Fruit fly (Drosophila melanogaster) whole organism, prepupa: Measurements from ENCODE around the gene CG5390.

Experiments
- CG10631 ChIP-seq: fragments of 200-800 bp; sonication (Bioruptor generic); optimal IDR thresholded peaks from 2 replicates; lab custom pipeline; 2016; ENCODE audit warnings: missing biosample characterization, missing genetic modification characterization
- CG11294 ChIP-seq: fragments of 200-800 bp; sonication (Bioruptor generic); IDR thresholded peaks from 2 replicates; pipeline ENCODE4 v1.3.6; 2022; ENCODE audit warnings: missing biosample characterization, missing genetic modification characterization
- CG11762 ChIP-seq: fragments of 200-800 bp; sonication (Bioruptor generic); optimal IDR thresholded peaks from 3 replicates; lab custom pipeline; 2016; ENCODE audit warnings: missing biosample characterization, missing genetic modification characterization; ENCODE audit not compliant: insufficient read depth
- CG11902 ChIP-seq: fragments of 200-800 bp; sonication (Bioruptor generic); optimal IDR thresholded peaks from 3 replicates; lab custom pipeline; 2016; ENCODE audit warnings: missing biosample characterization, missing genetic modification characterization
- CG15336 ChIP-seq: fragments of 200-800 bp; sonication (Bioruptor generic); IDR thresholded peaks from 2 replicates; pipeline ENCODE4 v1.3.6; 2022; ENCODE audit warnings: missing biosample characterization, missing genetic modification characterization
- CG16779 ChIP-seq: fragments of 200-800 bp; sonication (Bioruptor generic); optimal IDR thresholded peaks from 3 replicates; lab custom pipeline; 2017; ENCODE audit warnings: missing biosample characterization, mild to moderate bottlenecking, missing genetic modification characterization
- CG3032 ChIP-seq: fragments of 200-800 bp; optimal IDR thresholded peaks from 2 replicates; lab custom pipeline; 2019; ENCODE audit warnings: missing biosample characterization, mild to moderate bottlenecking, missing genetic modification characterization, moderate library complexity
- CG6163 ChIP-seq: fragments of 200-800 bp; sonication (Bioruptor generic); IDR thresholded peaks from 3 replicates; pipeline ENCODE4 v1.3.6; 2022; ENCODE audit warnings: missing biosample characterization, missing genetic modification characterization
- CG7368 ChIP-seq: fragments of 200-800 bp; sonication (Bioruptor generic); optimal IDR thresholded peaks from 3 replicates; lab custom pipeline; 2016; ENCODE audit warnings: missing biosample characterization, missing genetic modification characterization
- CG8319 ChIP-seq: fragments of 200-800 bp; sonication (Bioruptor generic); optimal IDR thresholded peaks from 3 replicates; lab custom pipeline; 2016; ENCODE audit warnings: missing biosample characterization, missing genetic modification characterization
- Eip78C ChIP-seq: fragments of 200-800 bp; sonication (Bioruptor generic); peaks from one replicate; lab custom pipeline; 2016; ENCODE audit warnings: missing biosample characterization, missing genetic modification characterization
- Ets96B ChIP-seq: fragments of 200-800 bp; optimal IDR thresholded peaks from 2 replicates; lab custom pipeline; 2019; ENCODE audit warnings: missing biosample characterization, mild to moderate bottlenecking, missing genetic modification characterization, moderate library complexity
- Gug ChIP-seq: fragments of 200-800 bp; sonication (Bioruptor generic); IDR thresholded peaks from 2 replicates; pipeline ENCODE4 v1.3.6; 2022; ENCODE audit warnings: missing biosample characterization, missing genetic modification characterization
- Hr38 ChIP-seq: sonication (Bioruptor generic); optimal IDR thresholded peaks from 2 replicates; lab custom pipeline; 2016; ENCODE audit warnings: missing biosample characterization, missing genetic modification characterization
- Hr39 ChIP-seq: fragments of 200-800 bp; sonication (Bioruptor generic); optimal IDR thresholded peaks from 2 replicates; lab custom pipeline; 2016; ENCODE audit warnings: missing biosample characterization, missing genetic modification characterization
- Hr4 ChIP-seq: fragments of 200-800 bp; sonication (Bioruptor generic); optimal IDR thresholded peaks from 3 replicates; lab custom pipeline; 2016; ENCODE audit warnings: missing biosample characterization, missing genetic modification characterization
- Lpt ChIP-seq: fragments of 200-800 bp; sonication (Bioruptor generic); optimal IDR thresholded peaks from 3 replicates; lab custom pipeline; 2016; ENCODE audit warnings: missing biosample characterization, missing genetic modification characterization
- Met ChIP-seq: fragments of 200-800 bp; sonication (Bioruptor generic); optimal IDR thresholded peaks from 3 replicates; lab custom pipeline; 2016; ENCODE audit warnings: missing biosample characterization, missing genetic modification characterization
- OdsH ChIP-seq: fragments of 200-800 bp; sonication (Bioruptor generic); optimal IDR thresholded peaks from 3 replicates; lab custom pipeline; 2016; ENCODE audit warnings: missing biosample characterization, missing genetic modification characterization
- Smox ChIP-seq: fragments of 200-800 bp; sonication (Bioruptor generic); optimal IDR thresholded peaks from 3 replicates; lab custom pipeline; 2016; ENCODE audit warnings: missing biosample characterization, missing genetic modification characterization
- Sox14 ChIP-seq: fragments of 200-800 bp; sonication (Bioruptor generic); optimal IDR thresholded peaks from 3 replicates; lab custom pipeline; 2016; ENCODE audit warnings: missing biosample characterization, missing genetic modification characterization
- Sox15 ChIP-seq: fragments of 200-800 bp; sonication (Bioruptor generic); optimal IDR thresholded peaks from 3 replicates; lab custom pipeline; 2016; ENCODE audit warnings: missing biosample characterization, missing genetic modification characterization
- acj6 ChIP-seq: fragments of 200-800 bp; sonication (Bioruptor generic); optimal IDR thresholded peaks from 3 replicates; lab custom pipeline; 2016; ENCODE audit warnings: missing biosample characterization, missing genetic modification characterization
- cyc ChIP-seq: fragments of 200-800 bp; sonication (Bioruptor generic); optimal IDR thresholded peaks from 3 replicates; lab custom pipeline; 2016; ENCODE audit warnings: missing biosample characterization, missing genetic modification characterization
- eg ChIP-seq: fragments of 200-800 bp; sonication (Bioruptor generic); IDR thresholded peaks from 3 replicates; pipeline ENCODE4 v1.3.6; 2022; ENCODE audit warnings: missing biosample characterization, missing genetic modification characterization
- esn ChIP-seq: fragments of 200-800 bp; sonication (Bioruptor generic); optimal IDR thresholded peaks from 2 replicates; lab custom pipeline; 2016; ENCODE audit warnings: missing biosample characterization, mild to moderate bottlenecking, missing genetic modification characterization, moderate library complexity
- fd59A ChIP-seq: fragments of 200-800 bp; sonication (Bioruptor generic); optimal IDR thresholded peaks from 2 replicates; lab custom pipeline; 2017; ENCODE audit warnings: missing biosample characterization, mild to moderate bottlenecking, missing genetic modification characterization, missing genetic modification reagents
- fd85E ChIP-seq: fragments of 200-800 bp; sonication (Bioruptor generic); optimal IDR thresholded peaks from 3 replicates; lab custom pipeline; 2016; ENCODE audit warnings: missing biosample characterization, missing genetic modification characterization
- fkh ChIP-seq: fragments of 200-800 bp; sonication (Bioruptor generic); optimal IDR thresholded peaks from 3 replicates; lab custom pipeline; 2017; ENCODE audit warnings: missing biosample characterization, mild to moderate bottlenecking, missing genetic modification characterization, moderate library complexity
- lz ChIP-seq: fragments of 200-800 bp; sonication (Bioruptor generic); optimal IDR thresholded peaks from 3 replicates; lab custom pipeline; 2016; ENCODE audit warnings: missing biosample characterization, missing genetic modification characterization
- pdm3 ChIP-seq: fragments of 200-800 bp; sonication (Bioruptor generic); optimal IDR thresholded peaks from 3 replicates; lab custom pipeline; 2016; ENCODE audit warnings: missing biosample characterization, missing genetic modification characterization
- ss ChIP-seq, 2 experiments: fragments of 200-800 bp; sonication (Bioruptor generic); optimal IDR thresholded peaks; 2 replicates in 1 of 2; 3 replicates in 1 of 2; lab custom pipeline; 2017 to 2018; ENCODE audit warnings: mild to moderate bottlenecking in 2 of 2, missing biosample characterization in 2 of 2, missing genetic modification characterization in 2 of 2, moderate library complexity in 1 of 2
- topi ChIP-seq: fragments of 200-800 bp; sonication (Bioruptor generic); optimal IDR thresholded peaks from 3 replicates; lab custom pipeline; 2016; ENCODE audit warnings: missing biosample characterization, missing genetic modification characterization

Gene CG5390

DNA sequence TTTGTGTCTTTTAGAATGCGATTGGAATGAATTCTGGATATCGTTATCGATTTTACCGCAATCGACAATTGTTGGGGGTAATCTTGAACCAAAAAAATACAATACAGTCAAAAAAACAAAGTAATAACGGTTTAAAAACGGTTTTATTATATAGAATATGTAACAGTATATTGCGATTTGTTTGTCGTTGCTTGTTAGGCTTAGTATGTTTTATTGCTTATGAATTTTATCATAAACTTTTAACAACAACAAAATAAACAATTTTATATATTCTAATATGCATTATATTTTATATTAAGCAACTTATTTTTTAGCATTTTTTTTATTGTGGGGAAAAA lies 6.6 kb downstream of the CG5390 start, which contains the start of gene CYLD (continued):
- TF ChIP-seq CG3032 (tag; lab: Kevin White, UChicago) (peak; percentile 70), Lpt (GFP tag; lab: Kevin White, UChicago) (peak; percentile 35), Gug (no peak), fd85E (GFP tag; lab: Kevin White, UChicago) (no peak), lz (GFP tag; lab: Kevin White, UChicago) (peak; percentile 47), cyc (GFP tag; lab: Kevin White, UChicago) (peak; percentile 57), CG11762 (GFP tag; lab: Kevin White, UChicago) (peak; percentile 36), fd59A (GFP tag; lab: Kevin White, UChicago) (no peak), ss (GFP tag; optimal IDR thresholded peaks at IDR 0.05; lab: Kevin White, UChicago) (no peak), pdm3 (GFP tag; lab: Kevin White, UChicago) (no peak), Sox14 (peak; percentile 41), eg (no peak), Smox (no peak), Hr38 (GFP tag; lab: Kevin White, UChicago) (no peak)

DNA sequence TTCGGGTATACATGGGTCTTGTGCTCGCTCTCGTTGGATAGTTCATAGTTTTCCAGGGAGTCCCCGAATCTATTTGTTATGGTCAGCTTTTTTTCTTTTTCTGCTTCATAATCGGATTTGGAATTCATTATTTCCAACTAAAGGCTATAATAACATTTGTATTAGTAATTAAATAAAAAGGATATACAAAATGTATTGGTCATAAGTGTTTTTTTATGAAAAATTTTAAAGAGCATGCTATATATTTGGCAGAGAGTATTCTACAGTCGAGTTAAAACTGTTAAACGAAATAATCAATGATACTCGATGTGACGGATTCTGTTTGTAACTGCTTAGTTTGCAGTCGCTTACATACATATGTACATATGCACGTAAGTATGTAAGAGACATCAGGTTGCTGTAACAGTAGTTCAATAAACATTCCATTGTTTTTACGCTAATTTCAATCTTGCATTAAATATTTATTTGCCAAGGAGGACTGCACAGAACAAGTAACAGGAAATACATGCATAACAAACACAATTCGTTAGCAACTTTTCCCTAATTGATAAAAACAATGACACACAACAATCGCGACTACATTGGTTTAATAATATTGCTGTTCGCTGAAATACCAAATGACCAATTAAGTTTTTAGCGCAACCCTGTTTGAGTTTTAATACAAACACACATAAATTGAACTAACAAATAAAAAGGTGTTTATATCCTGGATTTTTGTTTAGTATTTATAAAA lies 7.2 kb downstream of the CG5390 start:
- peak; percentile 19 for TF ChIP-seq esn (GFP tag; lab: Kevin White, UChicago)
- no peak for TF ChIP-seq CG7368 (GFP tag; lab: Kevin White, UChicago)
- peak; percentile 78 for TF ChIP-seq Eip78C
- no peak for TF ChIP-seq CG11902 (GFP tag; lab: Kevin White, UChicago)
- TF ChIP-seq Hr39 (GFP tag; lab: Kevin White, UChicago): peak; percentile 2
- peak; percentile 10 for TF ChIP-seq CG10631 (GFP tag; lab: Kevin White, UChicago)
- TF ChIP-seq CG11294: no peak
- no peak for TF ChIP-seq CG8319 (GFP tag; lab: Kevin White, UChicago)
- TF ChIP-seq Ets96B (tag; lab: Kevin White, UChicago): peak; percentile 16
- TF ChIP-seq OdsH (GFP tag; lab: Kevin White, UChicago): peak; percentile 17
- TF ChIP-seq Sox15: no peak
- TF ChIP-seq Met: peak; percentile 36
- TF ChIP-seq CG16779 (tag; lab: Kevin White, UChicago): no peak
- peak; percentile 15 for TF ChIP-seq topi
- peak; percentile 4 for TF ChIP-seq lz (GFP tag; lab: Kevin White, UChicago)
- TF ChIP-seq CG6163 (GFP tag; lab: Robert Waterston, UW): no peak
- TF ChIP-seq acj6 (GFP tag; lab: Kevin White, UChicago): peak; percentile 22
- TF ChIP-seq CG3032 (tag; lab: Kevin White, UChicago): no peak
- peak; percentile 39 for TF ChIP-seq Hr4 (GFP tag; lab: Kevin White, UChicago)
- TF ChIP-seq CG15336: peak; percentile 21; the same call in 1 of the 2 replicates

DNA sequence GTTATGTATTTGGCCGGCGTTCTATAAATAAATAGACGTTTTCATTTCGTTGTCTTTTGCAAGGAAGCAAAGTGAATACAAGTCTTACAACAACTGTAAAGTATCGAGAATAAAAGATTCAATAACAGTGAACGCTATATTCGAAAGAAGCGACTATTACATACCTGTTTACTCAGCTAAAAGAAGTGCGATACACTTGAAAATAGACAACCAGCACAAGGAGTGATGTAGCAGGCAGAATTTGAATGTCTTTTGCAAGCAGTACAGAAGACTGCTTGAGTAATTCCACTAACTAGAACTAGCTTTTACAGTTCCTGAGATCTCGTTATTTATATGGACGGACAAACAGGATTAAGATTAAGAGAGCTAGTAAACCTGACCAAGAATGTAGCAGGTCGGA lies 8.1 kb downstream of the CG5390 start:
- TF ChIP-seq fkh (GFP tag; lab: Kevin White, UChicago) (peak; percentile 91), Lpt (GFP tag; lab: Kevin White, UChicago) (no peak)

- TF ChIP-seq Eip78C (peak; percentile 26), fd59A (GFP tag; lab: Kevin White, UChicago) (no peak)
Measured at dm6 chr2L:10294798-10295669, 11.4 kb downstream of the CG5390 start, which contains the start of gene Hand. Gene Hand (minus strand): TSS chr2L:10295385.
